Fruit fly (Drosophila melanogaster) whole organism, embryonic: ENCODE data around the gene Asator.

Experiments
- Ada2b ChIP-seq: fragments of 200-800 bp; sonication (Bioruptor generic); IDR thresholded peaks from 2 replicates; pipeline ENCODE4 v1.3.6; 2022; ENCODE audit warnings: missing biosample characterization, missing genetic modification characterization
- Bteb2 ChIP-seq: fragments of 200-800 bp; sonication (Bioruptor generic); optimal IDR thresholded peaks from 2 replicates; lab custom pipeline; 2016; ENCODE audit warnings: missing biosample characterization, missing genetic modification characterization
- CG11504 ChIP-seq: fragments of 200-800 bp; sonication (Bioruptor generic); optimal IDR thresholded peaks from 3 replicates; lab custom pipeline; 2019; ENCODE audit warnings: missing biosample characterization, mild to moderate bottlenecking, missing genetic modification characterization, moderate library complexity
- CG11695 ChIP-seq: fragments of 200-800 bp; sonication (Bioruptor generic); IDR thresholded peaks from 3 replicates; pipeline ENCODE4 v1.3.6; 2022; ENCODE audit warnings: missing biosample characterization, missing genetic modification characterization
- CG12942 ChIP-seq: fragments of 200-800 bp; sonication (Bioruptor generic); optimal IDR thresholded peaks from 3 replicates; lab custom pipeline; 2016; ENCODE audit warnings: missing biosample characterization, missing genetic modification characterization
- CG1647 ChIP-seq: fragments of 200-800 bp; sonication (Bioruptor generic); optimal IDR thresholded peaks from 3 replicates; lab custom pipeline; 2016; ENCODE audit warnings: missing biosample characterization, missing genetic modification characterization
- CG16815 ChIP-seq: fragments of 200-800 bp; sonication (Bioruptor generic); optimal IDR thresholded peaks from 3 replicates; lab custom pipeline; 2017; ENCODE audit warnings: missing biosample characterization, mild to moderate bottlenecking, missing genetic modification characterization
- CG17361 ChIP-seq: fragments of 200-800 bp; sonication (Bioruptor generic); IDR thresholded peaks from 3 replicates; pipeline ENCODE4 v1.3.6; 2022; ENCODE audit warnings: missing biosample characterization, missing genetic modification characterization
- CG17912 ChIP-seq: fragments of 200-800 bp; sonication (Bioruptor generic); optimal IDR thresholded peaks from 2 replicates; lab custom pipeline; 2018; ENCODE audit warnings: missing biosample characterization, mild to moderate bottlenecking, missing genetic modification characterization
- CG18262 ChIP-seq: fragments of 200-800 bp; optimal IDR thresholded peaks from 3 replicates; lab custom pipeline; 2019; ENCODE audit warnings: missing biosample characterization, mild to moderate bottlenecking, missing genetic modification characterization, moderate library complexity
- CG18764 ChIP-seq: fragments of 200-800 bp; sonication (Bioruptor generic); optimal IDR thresholded peaks from 3 replicates; lab custom pipeline; 2016; ENCODE audit warnings: missing biosample characterization, missing genetic modification characterization
- CG32767 ChIP-seq: fragments of 200-800 bp; sonication (Bioruptor generic); IDR thresholded peaks from 2 replicates; pipeline ENCODE4 v1.3.6; 2022; ENCODE audit warnings: missing biosample characterization, missing genetic modification characterization
- CG33213 ChIP-seq: fragments of 200-800 bp; sonication (Bioruptor generic); optimal IDR thresholded peaks from 3 replicates; lab custom pipeline; 2016; ENCODE audit warnings: missing biosample characterization, missing genetic modification characterization
- CG34376 ChIP-seq: fragments of 200-800 bp; sonication (Bioruptor generic); optimal IDR thresholded peaks from 2 replicates; lab custom pipeline; 2018; ENCODE audit warnings: missing biosample characterization, mild to moderate bottlenecking, missing genetic modification characterization
- CG4854 ChIP-seq: fragments of 200-800 bp; sonication (Bioruptor generic); optimal IDR thresholded peaks from 2 replicates; lab custom pipeline; 2016; ENCODE audit warnings: missing biosample characterization, missing genetic modification characterization, inconsistent platforms
- CG5953 ChIP-seq: fragments of 200-800 bp; sonication (Bioruptor generic); IDR thresholded peaks from 2 replicates; pipeline ENCODE4 v1.3.6; 2022; ENCODE audit warnings: missing biosample characterization, missing genetic modification characterization
- CG7372 ChIP-seq: fragments of 200-800 bp; sonication (Bioruptor generic); IDR thresholded peaks from 2 replicates; pipeline ENCODE4 v1.3.6; 2022; ENCODE audit warnings: missing biosample characterization, missing genetic modification characterization
- CG7786 ChIP-seq: fragments of 200-800 bp; sonication (Bioruptor generic); optimal IDR thresholded peaks from 2 replicates; lab custom pipeline; 2016; ENCODE audit warnings: missing biosample characterization, missing genetic modification characterization
- CG7987 ChIP-seq: fragments of 200-800 bp; sonication (Bioruptor generic); optimal IDR thresholded peaks from 2 replicates; lab custom pipeline; 2018; ENCODE audit warnings: missing biosample characterization, mild to moderate bottlenecking, missing genetic modification characterization, moderate library complexity
- CG8290 ChIP-seq, 3 experiments: fragments of 200-800 bp; sonication (Bioruptor generic); optimal IDR thresholded peaks; 2 replicates each; lab custom pipeline; 2016 to 2019; ENCODE audit warnings: missing biosample characterization in 3 of 3, missing genetic modification characterization in 3 of 3, mild to moderate bottlenecking in 2 of 3, moderate library complexity in 1 of 3
- CG8359 ChIP-seq: fragments of 200-800 bp; sonication (Bioruptor generic); optimal IDR thresholded peaks from 2 replicates; lab custom pipeline; 2017; ENCODE audit warnings: missing biosample characterization, mild to moderate bottlenecking, missing genetic modification characterization, borderline replicate concordance
- CHES-1-like ChIP-seq: fragments of 200-800 bp; sonication (Bioruptor generic); optimal IDR thresholded peaks from 2 replicates; lab custom pipeline; 2016; ENCODE audit warnings: missing biosample characterization, missing genetic modification characterization
- Camta ChIP-seq: fragments of 200-800 bp; sonication (Bioruptor generic); optimal IDR thresholded peaks from 2 replicates; lab custom pipeline; 2016; ENCODE audit warnings: missing biosample characterization, missing genetic modification characterization
- E2f1 ChIP-seq: fragments of 200-800 bp; sonication (Bioruptor generic); IDR thresholded peaks from 2 replicates; pipeline ENCODE4 v1.3.6; 2022; ENCODE audit warnings: missing biosample characterization, missing genetic modification characterization
- GATAe ChIP-seq: fragments of 200-800 bp; sonication (Bioruptor generic); conservative IDR thresholded peaks from 2 replicates; pipeline ENCODE4 v1.3.6; 2022; ENCODE audit warnings: missing biosample characterization, missing genetic modification characterization
- H15 ChIP-seq: fragments of 200-800 bp; sonication (Bioruptor generic); IDR thresholded peaks from 3 replicates; pipeline ENCODE4 v1.3.6; 2022; ENCODE audit warnings: missing biosample characterization, missing genetic modification characterization
- HHEX ChIP-seq: fragments of 200-800 bp; sonication (Bioruptor generic); optimal IDR thresholded peaks from 3 replicates; lab custom pipeline; 2017; ENCODE audit warnings: missing biosample characterization, mild to moderate bottlenecking, missing genetic modification characterization, missing genetic modification reagents
- Mad ChIP-seq: fragments of 200-800 bp; sonication (Bioruptor generic); optimal IDR thresholded peaks from 2 replicates; lab custom pipeline; 2016; ENCODE audit warnings: missing biosample characterization, missing genetic modification characterization
- Mes4 ChIP-seq: fragments of 200-800 bp; sonication (Bioruptor generic); optimal IDR thresholded peaks from 2 replicates; lab custom pipeline; 2016; ENCODE audit warnings: missing biosample characterization, missing genetic modification characterization
- Rx ChIP-seq: fragments of 200-800 bp; sonication (Bioruptor generic); IDR thresholded peaks from 2 replicates; pipeline ENCODE4 v1.3.6; 2022; ENCODE audit warnings: missing biosample characterization, missing genetic modification characterization
- Side ChIP-seq: fragments of 200-800 bp; sonication (Bioruptor generic); optimal IDR thresholded peaks from 2 replicates; lab custom pipeline; 2016; ENCODE audit warnings: missing biosample characterization, missing genetic modification characterization
- Sox102F ChIP-seq: fragments of 200-800 bp; sonication (Bioruptor generic); optimal IDR thresholded peaks from 2 replicates; lab custom pipeline; 2018; ENCODE audit warnings: missing biosample characterization, mild to moderate bottlenecking, missing genetic modification characterization, moderate library complexity
- Stat92E ChIP-seq, 3 experiments: fragments of >200 bp in 2 of 3; fragments of 200-800 bp in 1 of 3; sonication (Bioruptor generic) in 1 of 3; optimal IDR thresholded peaks; 2 replicates each; lab custom pipeline; 2017 to 2019; ENCODE audit warnings: missing biosample characterization in 3 of 3, missing genetic modification characterization in 3 of 3, mild to moderate bottlenecking in 1 of 3, moderate library complexity in 1 of 3
- abd-A ChIP-seq: fragments of 200-800 bp; sonication (Bioruptor generic); optimal IDR thresholded peaks from 3 replicates; lab custom pipeline; 2019; ENCODE audit warnings: missing biosample characterization, mild to moderate bottlenecking, missing genetic modification characterization, moderate library complexity
- bcd ChIP-seq: fragments of 200-800 bp; sonication (Bioruptor generic); optimal IDR thresholded peaks from 2 replicates; lab custom pipeline; 2017; ENCODE audit warnings: missing biosample characterization, mild to moderate bottlenecking, missing genetic modification characterization
- dan ChIP-seq: fragments of 200-800 bp; sonication (Bioruptor generic); IDR thresholded peaks from 2 replicates; pipeline ENCODE4 v1.3.6; 2022; ENCODE audit warnings: missing biosample characterization, missing genetic modification characterization
- disco-r ChIP-seq: fragments of 200-800 bp; sonication (Bioruptor generic); optimal IDR thresholded peaks from 2 replicates; lab custom pipeline; 2016; ENCODE audit warnings: missing biosample characterization, missing genetic modification characterization
- grau ChIP-seq: fragments of 200-800 bp; optimal IDR thresholded peaks from 3 replicates; lab custom pipeline; 2019; ENCODE audit warnings: missing biosample characterization, mild to moderate bottlenecking, missing genetic modification characterization, moderate library complexity
- hkb ChIP-seq, 2 experiments: fragments of 200-800 bp in 1 of 2; fragments of >200 bp in 1 of 2; sonication (Bioruptor generic) in 1 of 2; IDR thresholded peaks in 1 of 2; optimal IDR thresholded peaks in 1 of 2; 2 replicates each; pipeline versions ENCODE4 v1.3.6 to Lab custom; 2017 to 2022; ENCODE audit warnings: missing biosample characterization in 1 of 2, missing genetic modification characterization in 1 of 2
- lilli ChIP-seq: fragments of 200-800 bp; sonication (Bioruptor generic); optimal IDR thresholded peaks from 3 replicates; lab custom pipeline; 2016; ENCODE audit warnings: missing biosample characterization, missing genetic modification characterization
- lov ChIP-seq, 2 experiments: fragments of 200-800 bp in 1 of 2; fragments of >200 bp in 1 of 2; sonication (Bioruptor generic) in 1 of 2; IDR thresholded peaks in 1 of 2; optimal IDR thresholded peaks in 1 of 2; 2 replicates in 1 of 2; 3 replicates in 1 of 2; pipeline versions ENCODE4 v1.3.6 to Lab custom; 2017 to 2022; ENCODE audit warnings: missing biosample characterization in 1 of 2, missing genetic modification characterization in 1 of 2
- pan ChIP-seq, 4 experiments: fragments of >200 bp in 3 of 4; fragments of 200-800 bp in 1 of 4; sonication (Bioruptor generic) in 1 of 4; optimal IDR thresholded peaks in 3 of 4; IDR thresholded peaks in 1 of 4; 2 replicates each; pipeline versions ENCODE4 v1.3.6 to Lab custom; 2017 to 2022; ENCODE audit warnings: missing biosample characterization in 2 of 4, missing genetic modification characterization in 2 of 4, mixed read lengths in 1 of 4
- seq ChIP-seq: fragments of 200-800 bp; sonication (Bioruptor generic); IDR thresholded peaks from 2 replicates; pipeline ENCODE4 v1.3.6; 2022; ENCODE audit warnings: missing biosample characterization, missing genetic modification characterization
- slp2 ChIP-seq: fragments of 200-800 bp; sonication (Bioruptor generic); optimal IDR thresholded peaks from 2 replicates; lab custom pipeline; 2016; ENCODE audit warnings: missing biosample characterization, missing genetic modification characterization
- stwl ChIP-seq: fragments of 200-800 bp; sonication (Bioruptor generic); optimal IDR thresholded peaks from 3 replicates; lab custom pipeline; 2018; ENCODE audit warnings: missing biosample characterization, mild to moderate bottlenecking, missing genetic modification characterization, moderate library complexity
- vvl ChIP-seq: fragments of 200-800 bp; sonication (Bioruptor generic); IDR thresholded peaks from 2 replicates; pipeline ENCODE4 v1.3.6; 2022; ENCODE audit warnings: missing biosample characterization, missing genetic modification characterization
- zfh1 ChIP-seq: fragments of 200-800 bp; sonication (Bioruptor generic); IDR thresholded peaks from 3 replicates; pipeline ENCODE4 v1.3.6; 2022; ENCODE audit warnings: missing biosample characterization, missing genetic modification characterization

The Asator gene

dm6 chr4:488828-489560 lies at the start of gene Asator:
Gene Asator, minus strand, starts transcription at chr4:488994.
- TF ChIP-seq Stat92E (GFP tag; optimal IDR thresholded peaks at IDR 0.05; lab: Kevin White, UChicago) (no peak), CG11504 (tag; lab: Kevin White, UChicago) (peak; percentile 61), Rx (GFP tag; lab: Robert Waterston, UW) (no peak), grau (peak; percentile 51), E2f1 (peak; percentile 60; the same call in 1 of the 2 replicates), bcd (GFP tag; lab: Kevin White, UChicago) (peak; percentile 51), CG7987 (peak; percentile 33), zfh1 (GFP tag; lab: Robert Waterston, UW) (peak; percentile 67), CG8290 (GFP tag; optimal IDR thresholded peaks at IDR 0.05; lab: Kevin White, UChicago) (peak; percentile 18), CG8290 (tag; optimal IDR thresholded peaks at IDR 0.05; lab: Kevin White, UChicago) (peak in 1 of 2 experiments; percentile 83), CG4854 (no peak), CG7786 (GFP tag; lab: Kevin White, UChicago) (peak; percentile 72), lov (optimal IDR thresholded peaks at IDR 0.05; lab: Kevin White, UChicago) (no peak), lov (GFP tag; IDR thresholded peaks at IDR 0.05; lab: Robert Waterston, UW) (0 out of 3 replicates have a peak, but pooled peaks have one; percentile 67), CHES-1-like (GFP tag; lab: Kevin White, UChicago) (peak; percentile 46), Mes4 (GFP tag; lab: Kevin White, UChicago) (peak; percentile 53), CG17361 (GFP tag; lab: Robert Waterston, UW) (0 out of 3 replicates have a peak, but pooled peaks have one; percentile 21), lilli (GFP tag; lab: Kevin White, UChicago) (peak; percentile 82), CG12942 (GFP tag; lab: Kevin White, UChicago) (peak; percentile 54), CG17912 (GFP tag; lab: Kevin White, UChicago) (no peak), slp2 (GFP tag; lab: Kevin White, UChicago) (peak; percentile 20), CG11695 (peak; percentile 55; the same call in 1 of the 3 replicates), Side (GFP tag; lab: Kevin White, UChicago) (peak; percentile 55), stwl (tag; lab: Kevin White, UChicago) (no peak), hkb (optimal IDR thresholded peaks at IDR 0.05; lab: Kevin White, UChicago) (no peak), hkb (GFP tag; IDR thresholded peaks at IDR 0.05; lab: Robert Waterston, UW) (peak; percentile 65), CG5953 (GFP tag; lab: Robert Waterston, UW) (peak; percentile 25; the same call in 1 of the 2 replicates), seq (GFP tag; lab: Robert Waterston, UW) (no peak; the same call in 1 of the 2 replicates), Ada2b (GFP tag; lab: Robert Waterston, UW) (0 out of 2 replicates have a peak, but pooled peaks have one; percentile 13), CG18764 (GFP tag; lab: Kevin White, UChicago) (peak; percentile 44), CG33213 (GFP tag; lab: Kevin White, UChicago) (peak; percentile 27), CG18262 (tag; lab: Kevin White, UChicago) (peak; percentile 56), pan (optimal IDR thresholded peaks at IDR 0.05; lab: Kevin White, UChicago) (no peak), pan (GFP tag; optimal IDR thresholded peaks at IDR 0.05 in 1 of 2, IDR thresholded peaks at IDR 0.05 in 1 of 2) (peak in 1 of 2 experiments; percentile 72), Bteb2 (GFP tag; lab: Kevin White, UChicago) (no peak), CG16815 (GFP tag; lab: Kevin White, UChicago) (peak; percentile 56), CG34376 (GFP tag; lab: Kevin White, UChicago) (peak; percentile 46), Mad (peak; percentile 8), abd-A (tag; lab: Kevin White, UChicago) (peak; percentile 91), HHEX (GFP tag; lab: Kevin White, UChicago) (peak; percentile 44), vvl (peak; percentile 49), CG1647 (GFP tag; lab: Kevin White, UChicago) (peak; percentile 34), CG8359 (GFP tag; lab: Kevin White, UChicago) (no peak), Camta (GFP tag; lab: Kevin White, UChicago) (peak; percentile 29), dan (GFP tag; lab: Robert Waterston, UW) (no peak), GATAe (GFP tag; lab: Robert Waterston, UW) (no peak), CG7372 (0 out of 2 replicates have a peak, but pooled peaks have one; percentile 30), H15 (GFP tag; lab: Robert Waterston, UW) (no peak), CG32767 (GFP tag; lab: Robert Waterston, UW) (peak; percentile 85), Sox102F (GFP tag; lab: Kevin White, UChicago) (peak; percentile 53), disco-r (GFP tag; lab: Kevin White, UChicago) (peak; percentile 25)
